Worm (Caenorhabditis elegans): ENCODE results near the gene ubh-4.

ubh-4 gene

DNA sequence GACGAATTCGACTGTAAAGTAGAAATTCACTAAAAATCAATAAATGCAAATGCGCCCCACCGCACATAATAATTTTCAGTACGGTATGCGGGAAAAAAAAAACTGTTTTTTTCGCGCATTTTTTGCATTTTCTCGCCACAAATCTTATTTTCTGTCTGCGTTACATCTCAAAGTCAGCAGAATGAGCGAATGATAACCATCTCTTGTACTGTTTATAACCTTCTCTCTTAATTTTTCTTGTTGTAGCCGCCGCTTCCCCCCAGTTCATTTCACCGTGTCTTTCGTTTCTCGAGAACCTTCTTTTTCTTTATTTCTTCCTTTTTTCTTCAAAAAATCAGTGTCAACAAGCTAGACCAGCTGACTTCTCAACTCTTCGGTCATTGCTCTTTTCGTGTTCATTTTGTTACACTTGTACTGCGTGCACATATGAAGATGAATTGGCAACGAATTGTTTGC, 23.9 kb downstream of the ubh-4 start (continued):
- no peak for TF ChIP-seq nhr-80 (tag; optimal IDR thresholded peaks at IDR 0.05)
- no peak for TF ChIP-seq ceh-27 (GFP tag; optimal IDR thresholded peaks at IDR 0.05)
- no peak for TF ChIP-seq ets-4 (GFP tag; optimal IDR thresholded peaks at IDR 0.05)
- TF ChIP-seq attf-3 (GFP tag; conservative IDR thresholded peaks at IDR 0.05), result 0 out of 2 replicates have a peak, but pooled peaks have one; percentile 41
- TF ChIP-seq dpff-1 (tag; optimal IDR thresholded peaks at IDR 0.05), result peak; percentile 10
- no peak for TF ChIP-seq sptf-2 (GFP tag; optimal IDR thresholded peaks at IDR 0.05)
- no peak for TF ChIP-seq C06A6.2 (GFP tag; conservative IDR thresholded peaks at IDR 0.05)
- no peak for TF ChIP-seq cebp-2 (GFP tag; IDR thresholded peaks at IDR 0.05)
- peak; percentile 47 for TF ChIP-seq F49E8.2 (tag; optimal IDR thresholded peaks at IDR 0.05; ENCODE audit: insufficient read depth)
- TF ChIP-seq F37B4.10 (GFP tag; IDR thresholded peaks at IDR 0.05), result no peak
- TF ChIP-seq B0336.3 (GFP tag; IDR thresholded peaks at IDR 0.05), result peak; percentile 54
- TF ChIP-seq F33H1.4 (GFP tag; IDR thresholded peaks at IDR 0.05), result peak; percentile 75
- no peak for TF ChIP-seq ama-1 (optimal IDR thresholded peaks at IDR 0.05)
- no peak for TF ChIP-seq ama-1 (GFP tag; optimal IDR thresholded peaks at IDR 0.05)
- TF ChIP-seq zfh-2 (GFP tag; conservative IDR thresholded peaks at IDR 0.05), result no peak
- TF ChIP-seq ztf-28 (GFP tag; IDR thresholded peaks at IDR 0.05), result 0 out of 2 replicates have a peak, but pooled peaks have one; percentile 29
- no peak for TF ChIP-seq rec-8 (tag; optimal IDR thresholded peaks at IDR 0.05)
- no peak for TF ChIP-seq nfya-2 (GFP tag; IDR thresholded peaks at IDR 0.05)
- no peak for TF ChIP-seq Y53F4B.3 (GFP tag; IDR thresholded peaks at IDR 0.05)
- TF ChIP-seq B0019.2 (GFP tag; conservative IDR thresholded peaks at IDR 0.05), result 0 out of 2 replicates have a peak, but pooled peaks have one; percentile 21
- TF ChIP-seq ztf-18 (tag; optimal IDR thresholded peaks at IDR 0.05), result peak; percentile 16
- peak; percentile 87 for TF ChIP-seq tlf-1 (GFP tag; optimal IDR thresholded peaks at IDR 0.05)
- TF ChIP-seq bed-1 (GFP tag; IDR thresholded peaks at IDR 0.05), result no peak
- TF ChIP-seq snpc-1.3 (tag; optimal IDR thresholded peaks at IDR 0.05; ENCODE audit: insufficient read depth), result no peak
- no peak for TF ChIP-seq chd-7 (tag; optimal IDR thresholded peaks at IDR 0.05)
- TF ChIP-seq ztf-26 (tag; optimal IDR thresholded peaks at IDR 0.05), result peak; percentile 77
- TF ChIP-seq rcor-1 (GFP tag; IDR thresholded peaks at IDR 0.05), result peak; percentile 87
- TF ChIP-seq ztf-25 (GFP tag; IDR thresholded peaks at IDR 0.05), result no peak
- no peak for TF ChIP-seq ceh-58 (GFP tag; IDR thresholded peaks at IDR 0.05)
- TF ChIP-seq lin-35 (GFP tag; optimal IDR thresholded peaks at IDR 0.05), result peak in 1 of 3 experiments; percentile 66
- TF ChIP-seq lir-1 (GFP tag; conservative IDR thresholded peaks at IDR 0.05), result peak; percentile 50; the same call in 1 of the 2 replicates
- TF ChIP-seq nfya-1 (tag; optimal IDR thresholded peaks at IDR 0.05; ENCODE audit: borderline replicate concordance, insufficient read depth), result no peak
- peak; percentile 54; the same call in 1 of the 2 replicates for TF ChIP-seq K11D2.4 (GFP tag; IDR thresholded peaks at IDR 0.05)
- TF ChIP-seq ztf-22 (GFP tag; optimal IDR thresholded peaks at IDR 0.05), result no peak
- TF ChIP-seq F10E7.11 (tag; optimal IDR thresholded peaks at IDR 0.05), result no peak
- peak; percentile 63; the same call in 1 of the 2 replicates for TF ChIP-seq Y56A3A.18 (GFP tag; IDR thresholded peaks at IDR 0.05)
- TF ChIP-seq unc-130 (GFP tag; optimal IDR thresholded peaks at IDR 0.05), result peak; percentile 74
- TF ChIP-seq unc-62 (GFP tag; optimal IDR thresholded peaks at IDR 0.05), result no peak
- no peak for TF ChIP-seq mel-28 (tag; optimal IDR thresholded peaks at IDR 0.05; ENCODE audit: borderline replicate concordance)
- no peak for TF ChIP-seq fkh-3 (tag; optimal IDR thresholded peaks at IDR 0.05)
- TF ChIP-seq snpc-1.1 (tag; optimal IDR thresholded peaks at IDR 0.05; ENCODE audit: insufficient read depth), result no peak
- TF ChIP-seq ztf-3 (GFP tag; optimal IDR thresholded peaks at IDR 0.05), result no peak
- peak; percentile 88 for TF ChIP-seq athp-1 (tag; optimal IDR thresholded peaks at IDR 0.05)
- peak; percentile 22; the same call in 1 of the 2 replicates for TF ChIP-seq ekl-4 (GFP tag; IDR thresholded peaks at IDR 0.05)
- no peak for TF ChIP-seq aptf-3 (GFP tag; IDR thresholded peaks at IDR 0.05)
- TF ChIP-seq attf-5 (GFP tag; optimal IDR thresholded peaks at IDR 0.05), result peak; percentile 26
- no peak for TF ChIP-seq cebp-1 (GFP tag; IDR thresholded peaks at IDR 0.05)
- TF ChIP-seq cebp-1 (tag; optimal IDR thresholded peaks at IDR 0.05), result peak; percentile 63
- no peak for TF ChIP-seq egl-18 (GFP tag; IDR thresholded peaks at IDR 0.05)
